Fruit fly (Drosophila melanogaster) whole organism, embryonic: ENCODE results near the gene Aasdh.

Source experiments
- CG12299 ChIP-seq: fragments of 200-800 bp; sonication (Bioruptor generic); optimal IDR thresholded peaks from 2 replicates; lab custom pipeline; 2018; ENCODE audit warnings: missing biosample characterization, mild to moderate bottlenecking, missing genetic modification characterization
- CG12744 ChIP-seq: fragments of 200-800 bp; sonication (Bioruptor generic); optimal IDR thresholded peaks from 2 replicates; lab custom pipeline; 2016; ENCODE audit warnings: missing biosample characterization, missing genetic modification characterization
- CG12769 ChIP-seq: fragments of 200-800 bp; sonication (Bioruptor generic); optimal IDR thresholded peaks from 2 replicates; lab custom pipeline; 2019; ENCODE audit warnings: missing biosample characterization, mild to moderate bottlenecking, missing genetic modification characterization, moderate library complexity
- CG13296 ChIP-seq: fragments of 200-800 bp; sonication (Bioruptor generic); optimal IDR thresholded peaks from 3 replicates; lab custom pipeline; 2018; ENCODE audit warnings: missing biosample characterization, mild to moderate bottlenecking, missing genetic modification characterization
- CG14965 ChIP-seq: fragments of 200-800 bp; sonication (Bioruptor generic); optimal IDR thresholded peaks from 2 replicates; lab custom pipeline; 2016; ENCODE audit warnings: missing biosample characterization, missing genetic modification characterization, borderline replicate concordance
- CG18764 ChIP-seq: fragments of 200-800 bp; sonication (Bioruptor generic); optimal IDR thresholded peaks from 3 replicates; lab custom pipeline; 2016; ENCODE audit warnings: missing biosample characterization, missing genetic modification characterization
- CG2199 ChIP-seq: fragments of 200-800 bp; sonication (Bioruptor generic); IDR thresholded peaks from 3 replicates; pipeline ENCODE4 v1.3.6; 2022; ENCODE audit warnings: missing biosample characterization, missing genetic modification characterization
- CG30020 ChIP-seq: fragments of 200-800 bp; optimal IDR thresholded peaks from 2 replicates; lab custom pipeline; 2019; ENCODE audit warnings: missing biosample characterization, mild to moderate bottlenecking, missing genetic modification characterization, moderate library complexity
- CG3163 ChIP-seq: fragments of 200-800 bp; sonication (Bioruptor generic); optimal IDR thresholded peaks from 3 replicates; lab custom pipeline; 2016; ENCODE audit warnings: missing biosample characterization, missing genetic modification characterization
- CG34224 ChIP-seq: fragments of 200-800 bp; sonication (Bioruptor generic); IDR thresholded peaks from 3 replicates; pipeline ENCODE4 v1.3.6; 2022; ENCODE audit warnings: missing biosample characterization, missing genetic modification characterization; ENCODE audit not compliant: partially characterized antibody
- CG42726 ChIP-seq: fragments of 200-800 bp; sonication (Bioruptor generic); IDR thresholded peaks from 2 replicates; pipeline ENCODE4 v1.3.6; 2022; ENCODE audit warnings: missing biosample characterization, missing genetic modification characterization; ENCODE audit not compliant: partially characterized antibody
- CG4404 ChIP-seq: fragments of 200-800 bp; sonication (Bioruptor generic); IDR thresholded peaks from 2 replicates; pipeline ENCODE4 v1.3.6; 2022; ENCODE audit warnings: missing biosample characterization, missing genetic modification characterization
- CG4424 ChIP-seq: fragments of 200-800 bp; sonication (Bioruptor generic); optimal IDR thresholded peaks from 3 replicates; lab custom pipeline; 2016; ENCODE audit warnings: missing biosample characterization, missing genetic modification characterization
- CG4617 ChIP-seq: fragments of 200-800 bp; sonication (Bioruptor generic); optimal IDR thresholded peaks from 3 replicates; lab custom pipeline; 2016; ENCODE audit warnings: missing biosample characterization, missing genetic modification characterization, borderline replicate concordance
- CG5180 ChIP-seq: fragments of 200-800 bp; sonication (Bioruptor generic); optimal IDR thresholded peaks from 3 replicates; lab custom pipeline; 2017; ENCODE audit warnings: missing biosample characterization, missing genetic modification characterization, mild to moderate bottlenecking, moderate library complexity, missing genetic modification reagents
- CG5245 ChIP-seq: fragments of 200-800 bp; sonication (Bioruptor generic); optimal IDR thresholded peaks from 3 replicates; lab custom pipeline; 2016; ENCODE audit warnings: missing biosample characterization, missing genetic modification characterization
- CG7556 ChIP-seq: fragments of 200-800 bp; sonication (Bioruptor generic); optimal IDR thresholded peaks from 2 replicates; lab custom pipeline; 2017; ENCODE audit warnings: missing biosample characterization, mild to moderate bottlenecking, missing genetic modification characterization
- CG9215 ChIP-seq: fragments of 200-800 bp; sonication (Bioruptor generic); IDR thresholded peaks from 2 replicates; pipeline ENCODE4 v1.3.6; 2022; ENCODE audit warnings: missing biosample characterization, missing genetic modification characterization
- Chrac-16 ChIP-seq: fragments of 200-800 bp; sonication (Bioruptor generic); optimal IDR thresholded peaks from 3 replicates; lab custom pipeline; 2016; ENCODE audit warnings: missing biosample characterization, missing genetic modification characterization
- D ChIP-seq, 2 experiments: fragments of 200-800 bp in 1 of 2; fragments of >200 bp in 1 of 2; sonication (Bioruptor generic) in 1 of 2; optimal IDR thresholded peaks; 2 replicates in 1 of 2; 3 replicates in 1 of 2; lab custom pipeline; 2017; ENCODE audit warnings: mild to moderate bottlenecking in 1 of 2, missing biosample characterization in 1 of 2, missing genetic modification characterization in 1 of 2, missing genetic modification reagents in 1 of 2
- Drgx ChIP-seq: fragments of 200-800 bp; sonication (Bioruptor generic); IDR thresholded peaks from 2 replicates; pipeline ENCODE4 v1.3.6; 2022; ENCODE audit warnings: missing biosample characterization, missing genetic modification characterization
- Ets65A ChIP-seq: fragments of 200-800 bp; sonication (Bioruptor generic); peaks from one replicate; lab custom pipeline; 2016; ENCODE audit warnings: missing biosample characterization, missing genetic modification characterization
- GATAe ChIP-seq: fragments of 200-800 bp; sonication (Bioruptor generic); conservative IDR thresholded peaks from 2 replicates; pipeline ENCODE4 v1.3.6; 2022; ENCODE audit warnings: missing biosample characterization, missing genetic modification characterization
- HmgD ChIP-seq: fragments of 200-800 bp; sonication (Bioruptor generic); optimal IDR thresholded peaks from 3 replicates; lab custom pipeline; 2016; ENCODE audit warnings: missing biosample characterization, missing genetic modification characterization
- Hmx ChIP-seq: fragments of 200-800 bp; sonication (Bioruptor generic); optimal IDR thresholded peaks from 2 replicates; lab custom pipeline; 2016; ENCODE audit warnings: missing biosample characterization, missing genetic modification characterization
- Hsf ChIP-seq: fragments of 200-800 bp; sonication (Bioruptor generic); optimal IDR thresholded peaks from 3 replicates; lab custom pipeline; 2016; ENCODE audit warnings: missing biosample characterization, missing genetic modification characterization
- Lpt ChIP-seq: fragments of >200 bp; optimal IDR thresholded peaks from 2 replicates; lab custom pipeline; 2018; ENCODE audit warnings: missing biosample characterization, missing genetic modification characterization
- Meics ChIP-seq: fragments of 200-800 bp; sonication (Bioruptor generic); optimal IDR thresholded peaks from 2 replicates; lab custom pipeline; 2017; ENCODE audit warnings: missing biosample characterization, mild to moderate bottlenecking, missing genetic modification characterization
- NC2β ChIP-seq: fragments of 200-800 bp; sonication (Bioruptor generic); optimal IDR thresholded peaks from 2 replicates; lab custom pipeline; 2016; ENCODE audit warnings: missing biosample characterization, missing genetic modification characterization
- Poxn ChIP-seq: fragments of 200-800 bp; sonication (Bioruptor generic); IDR thresholded peaks from 2 replicates; pipeline ENCODE4 v1.3.6; 2022; ENCODE audit warnings: missing biosample characterization, missing genetic modification characterization
- Side ChIP-seq: fragments of 200-800 bp; sonication (Bioruptor generic); optimal IDR thresholded peaks from 2 replicates; lab custom pipeline; 2016; ENCODE audit warnings: missing biosample characterization, missing genetic modification characterization
- Sox102F ChIP-seq: fragments of 200-800 bp; sonication (Bioruptor generic); optimal IDR thresholded peaks from 2 replicates; lab custom pipeline; 2018; ENCODE audit warnings: missing biosample characterization, mild to moderate bottlenecking, missing genetic modification characterization, moderate library complexity
- TFAM ChIP-seq: fragments of 200-800 bp; sonication (Bioruptor generic); optimal IDR thresholded peaks from 2 replicates; lab custom pipeline; 2017; ENCODE audit warnings: missing biosample characterization, missing genetic modification characterization, inconsistent platforms
- bigmax ChIP-seq: fragments of 200-800 bp; sonication (Bioruptor generic); optimal IDR thresholded peaks from 2 replicates; lab custom pipeline; 2018; ENCODE audit warnings: missing biosample characterization, mild to moderate bottlenecking, missing genetic modification characterization
- caup ChIP-seq: fragments of 200-800 bp; sonication (Bioruptor generic); optimal IDR thresholded peaks from 3 replicates; lab custom pipeline; 2017; ENCODE audit warnings: missing biosample characterization, mild to moderate bottlenecking, missing genetic modification characterization, moderate library complexity; ENCODE audit not compliant: severe bottlenecking
- crc ChIP-seq: fragments of 200-800 bp; sonication (Bioruptor generic); optimal IDR thresholded peaks from 2 replicates; lab custom pipeline; 2016; ENCODE audit warnings: missing biosample characterization, missing genetic modification characterization
- dmrt11E ChIP-seq: fragments of 200-800 bp; sonication (Bioruptor generic); optimal IDR thresholded peaks from 3 replicates; lab custom pipeline; 2018; ENCODE audit warnings: missing biosample characterization, mild to moderate bottlenecking, missing genetic modification characterization, moderate library complexity
- dpn ChIP-seq, 2 experiments: fragments of 200-800 bp; sonication (Bioruptor generic); optimal IDR thresholded peaks; 3 replicates each; lab custom pipeline; 2016; ENCODE audit warnings: missing biosample characterization in 2 of 2, missing genetic modification characterization in 2 of 2
- grau ChIP-seq: fragments of 200-800 bp; optimal IDR thresholded peaks from 3 replicates; lab custom pipeline; 2019; ENCODE audit warnings: missing biosample characterization, mild to moderate bottlenecking, missing genetic modification characterization, moderate library complexity
- hbn ChIP-seq: fragments of 200-800 bp; sonication (Bioruptor generic); IDR thresholded peaks from 2 replicates; pipeline ENCODE4 v1.3.6; 2022; ENCODE audit warnings: missing biosample characterization, missing genetic modification characterization; ENCODE audit not compliant: partially characterized antibody
- hkb ChIP-seq, 2 experiments: fragments of 200-800 bp in 1 of 2; fragments of >200 bp in 1 of 2; sonication (Bioruptor generic) in 1 of 2; IDR thresholded peaks in 1 of 2; optimal IDR thresholded peaks in 1 of 2; 2 replicates each; pipeline versions ENCODE4 v1.3.6 to Lab custom; 2017 to 2022; ENCODE audit warnings: missing biosample characterization in 1 of 2, missing genetic modification characterization in 1 of 2
- ind ChIP-seq: fragments of 200-800 bp; sonication (Bioruptor generic); optimal IDR thresholded peaks from 3 replicates; lab custom pipeline; 2016; ENCODE audit warnings: missing biosample characterization, missing genetic modification characterization
- jigr1 ChIP-seq: fragments of 200-800 bp; sonication (Bioruptor generic); IDR thresholded peaks from 3 replicates; pipeline ENCODE4 v1.3.6; 2022; ENCODE audit warnings: missing biosample characterization, missing genetic modification characterization
- knrl ChIP-seq: fragments of 200-800 bp; sonication (Bioruptor generic); IDR thresholded peaks from 3 replicates; pipeline ENCODE4 v1.3.6; 2022; ENCODE audit warnings: missing biosample characterization, missing genetic modification characterization; ENCODE audit not compliant: partially characterized antibody
- maf-S ChIP-seq: fragments of 200-800 bp; sonication (Bioruptor generic); optimal IDR thresholded peaks from 2 replicates; lab custom pipeline; 2016; ENCODE audit warnings: missing biosample characterization, missing genetic modification characterization
- nom ChIP-seq: fragments of 200-800 bp; sonication (Bioruptor generic); optimal IDR thresholded peaks from 2 replicates; lab custom pipeline; 2017; ENCODE audit warnings: missing biosample characterization, missing genetic modification characterization, mild to moderate bottlenecking, moderate library complexity, missing genetic modification reagents
- pfk ChIP-seq: fragments of 200-800 bp; sonication (Bioruptor generic); optimal IDR thresholded peaks from 2 replicates; lab custom pipeline; 2018; ENCODE audit warnings: missing biosample characterization, mild to moderate bottlenecking, missing genetic modification characterization, moderate library complexity
- ro ChIP-seq: fragments of 200-800 bp; sonication (Bioruptor generic); IDR thresholded peaks from 2 replicates; pipeline ENCODE4 v1.3.6; 2022; ENCODE audit warnings: missing biosample characterization, missing genetic modification characterization
- sima ChIP-seq: fragments of 200-800 bp; sonication (Bioruptor generic); optimal IDR thresholded peaks from 2 replicates; lab custom pipeline; 2016; ENCODE audit warnings: missing biosample characterization, missing genetic modification characterization
- trem ChIP-seq: fragments of 200-800 bp; optimal IDR thresholded peaks from 3 replicates; lab custom pipeline; 2019; ENCODE audit warnings: missing biosample characterization, mild to moderate bottlenecking, missing genetic modification characterization, moderate library complexity

Gene Aasdh

dm6 chr2L:8477971-8478370, 28.6 kb upstream of the Aasdh start (continued):
- no peak for TF ChIP-seq crc (GFP tag; lab: Kevin White, UChicago)
- TF ChIP-seq dmrt11E (tag; lab: Kevin White, UChicago), result no peak
- TF ChIP-seq CG18764, result no peak
- TF ChIP-seq ind (GFP tag; lab: Kevin White, UChicago), result no peak
- no peak for TF ChIP-seq Hmx
- no peak for TF ChIP-seq hbn (GFP tag; lab: Robert Waterston, UW)
- TF ChIP-seq Meics (GFP tag; lab: Kevin White, UChicago), result no peak
- no peak for TF ChIP-seq CG5180
- no peak for TF ChIP-seq jigr1 (GFP tag; lab: Robert Waterston, UW)
- no peak for TF ChIP-seq grau (tag; lab: Kevin White, UChicago)
- no peak for TF ChIP-seq CG4424 (GFP tag; lab: Kevin White, UChicago)
- no peak for TF ChIP-seq CG4404
- no peak for TF ChIP-seq Chrac-16 (GFP tag; lab: Kevin White, UChicago)
- no peak for TF ChIP-seq CG7556
- TF ChIP-seq Poxn (GFP tag; lab: Robert Waterston, UW), result no peak
- no peak for TF ChIP-seq CG9215 (GFP tag; lab: Robert Waterston, UW)
- no peak for TF ChIP-seq CG4617 (GFP tag; lab: Kevin White, UChicago)
- TF ChIP-seq maf-S (GFP tag; lab: Kevin White, UChicago), result peak; percentile 3
- TF ChIP-seq CG12769 (tag; lab: Kevin White, UChicago), result no peak
- no peak for TF ChIP-seq GATAe (GFP tag; lab: Robert Waterston, UW)
- no peak for TF ChIP-seq CG12299 (tag; lab: Kevin White, UChicago)
- no peak for TF ChIP-seq bigmax
- peak; percentile 12 for TF ChIP-seq trem (tag; lab: Kevin White, UChicago)
- TF ChIP-seq Ets65A, result peak; percentile 72
- no peak for TF ChIP-seq ro (GFP tag; lab: Robert Waterston, UW)
- no peak for TF ChIP-seq CG14965 (GFP tag; lab: Kevin White, UChicago)
- peak in 1 of 2 experiments; percentile 20 for TF ChIP-seq dpn (GFP tag; optimal IDR thresholded peaks at IDR 0.05; lab: Kevin White, UChicago)
- no peak for TF ChIP-seq caup
- TF ChIP-seq CG34224, result no peak
- TF ChIP-seq Lpt (GFP tag; lab: Kevin White, UChicago), result no peak
- no peak for TF ChIP-seq CG13296
- no peak for TF ChIP-seq CG30020
- TF ChIP-seq Sox102F (GFP tag; lab: Kevin White, UChicago), result peak; percentile 68
- no peak for TF ChIP-seq pfk (GFP tag; lab: Kevin White, UChicago)
- TF ChIP-seq D (optimal IDR thresholded peaks at IDR 0.05; lab: Kevin White, UChicago), result peak; percentile 75
- peak; percentile 51 for TF ChIP-seq D (GFP tag; optimal IDR thresholded peaks at IDR 0.05; lab: Kevin White, UChicago)
- TF ChIP-seq hkb (optimal IDR thresholded peaks at IDR 0.05; lab: Kevin White, UChicago), result peak; percentile 2
- no peak for TF ChIP-seq hkb (GFP tag; IDR thresholded peaks at IDR 0.05; lab: Robert Waterston, UW)
- no peak for TF ChIP-seq Hsf (GFP tag; lab: Kevin White, UChicago)
- no peak for TF ChIP-seq TFAM
- no peak for TF ChIP-seq Side (GFP tag; lab: Kevin White, UChicago)
- TF ChIP-seq CG3163 (GFP tag; lab: Kevin White, UChicago), result peak; percentile 2
- peak; percentile 70; the same call in 1 of the 2 replicates for TF ChIP-seq CG42726 (GFP tag; lab: Robert Waterston, UW)
- TF ChIP-seq knrl, result peak; percentile 69; the same call in 2 of the 3 replicates
- TF ChIP-seq Drgx (GFP tag; lab: Robert Waterston, UW), result no peak
- TF ChIP-seq CG5245, result no peak
- TF ChIP-seq CG12744 (GFP tag; lab: Kevin White, UChicago), result no peak
- TF ChIP-seq sima, result no peak
- no peak for TF ChIP-seq NC2β (GFP tag; lab: Kevin White, UChicago)
- TF ChIP-seq CG2199 (GFP tag; lab: Robert Waterston, UW), result no peak
- TF ChIP-seq HmgD (GFP tag; lab: Kevin White, UChicago), result peak; percentile 84
- TF ChIP-seq nom (GFP tag; lab: Kevin White, UChicago), result no peak
